Worm (Caenorhabditis elegans): ENCODE measurements around the gene nrf-5.

DNA sequence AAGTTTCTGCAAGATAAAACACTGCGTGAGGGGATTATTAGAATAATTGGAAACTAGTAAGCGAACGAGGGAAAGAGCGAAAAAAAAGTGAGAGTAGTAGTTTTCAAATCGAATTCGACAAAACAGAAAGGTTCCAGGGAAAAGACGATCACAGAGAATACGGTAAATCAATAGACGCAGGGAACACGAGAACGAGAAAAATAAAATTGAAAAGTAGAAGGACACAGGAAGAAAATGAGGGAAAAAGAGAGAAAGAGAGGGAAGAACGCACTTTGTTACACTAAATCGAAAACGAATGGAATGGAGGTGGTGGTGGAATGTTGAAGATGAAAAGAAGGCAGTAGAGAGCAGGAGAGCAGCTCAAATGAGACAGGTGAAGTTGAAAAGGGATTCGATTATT is 20.8 kb upstream of the nrf-5 start, which contains the start of gene swan-1:
- TF ChIP-seq fkh-10 (GFP tag; optimal IDR thresholded peaks at IDR 0.05) (no peak), ets-4 (tag; optimal IDR thresholded peaks at IDR 0.05) (no peak), ama-1 (optimal IDR thresholded peaks at IDR 0.05) (no peak), fax-1 (tag; optimal IDR thresholded peaks at IDR 0.05) (no peak), hlh-15 (tag; optimal IDR thresholded peaks at IDR 0.05) (no peak), unc-86 (tag; optimal IDR thresholded peaks at IDR 0.05) (no peak), sox-4 (tag; optimal IDR thresholded peaks at IDR 0.05) (no peak), ceh-24 (tag; optimal IDR thresholded peaks at IDR 0.05) (no peak), Y22D7AL.16 (tag; optimal IDR thresholded peaks at IDR 0.05) (no peak), pros-1 (tag; optimal IDR thresholded peaks at IDR 0.05) (no peak), syd-9 (tag; optimal IDR thresholded peaks at IDR 0.05) (no peak), sox-2 (GFP tag; IDR thresholded peaks at IDR 0.05) (no peak), T23F11.4 (GFP tag; optimal IDR thresholded peaks at IDR 0.05) (no peak), dve-1 (tag; optimal IDR thresholded peaks at IDR 0.05) (no peak)
